Fruit fly (Drosophila melanogaster): ENCODE data around the gene RapGAP1.

DNA sequence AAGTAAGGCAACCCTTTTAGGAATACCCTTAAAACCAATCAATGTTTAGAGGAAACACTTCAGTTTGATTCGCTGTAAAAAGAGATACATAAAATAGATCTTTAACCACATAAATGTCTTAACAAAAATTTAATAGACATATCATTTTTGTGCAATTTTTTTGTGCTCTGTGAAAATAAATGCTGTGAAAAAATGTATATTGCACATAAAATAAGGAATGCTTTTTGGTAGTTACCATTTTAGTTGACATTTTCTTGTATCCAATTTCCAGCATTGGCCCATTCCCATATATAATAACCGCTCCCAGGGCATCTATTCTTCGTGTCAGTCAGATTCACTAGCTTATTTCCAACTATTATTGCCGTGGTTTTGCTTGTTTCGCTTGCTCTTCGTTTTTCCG lies 33.5 kb upstream of the RapGAP1 start:
- no peak for TF ChIP-seq insv (optimal IDR thresholded peaks at IDR 0.05)
- no peak for TF ChIP-seq psq (optimal IDR thresholded peaks at IDR 0.05)
- TF ChIP-seq h (optimal IDR thresholded peaks at IDR 0.05) = no peak
- no peak for TF ChIP-seq Myc (optimal IDR thresholded peaks at IDR 0.05)
